Worm (Caenorhabditis elegans) whole organism, L1 larva: ENCODE measurements around the gene alh-9.

Experiments
- elt-2 ChIP-seq: sonication (generic microtip); optimal IDR thresholded peaks from 2 replicates; lab custom pipeline; 2016; ENCODE audit warnings: missing genetic modification characterization, mild to moderate bottlenecking, inconsistent platforms, missing compliant biosample characterization, missing genetic modification reagents
- lin-39 ChIP-seq: fragments of 150-350 bp; optimal IDR thresholded peaks from 2 replicates; lab custom pipeline; 2014; ENCODE audit warnings: missing biosample characterization, missing genetic modification reagents, missing genetic modification characterization
- nhr-12 ChIP-seq: sonication (generic microtip); optimal IDR thresholded peaks from 2 replicates; lab custom pipeline; 2017; ENCODE audit warnings: missing biosample characterization, missing genetic modification characterization
- nhr-90 ChIP-seq: sonication (generic microtip); optimal IDR thresholded peaks from 2 replicates; lab custom pipeline; 2016; ENCODE audit warnings: mild to moderate bottlenecking, missing genetic modification characterization, missing compliant biosample characterization; ENCODE audit not compliant: poor library complexity
- sox-4 ChIP-seq: sonication (generic microtip); optimal IDR thresholded peaks from 2 replicates; lab custom pipeline; 2016; ENCODE audit warnings: missing genetic modification characterization, missing compliant biosample characterization
- sup-37 ChIP-seq: fragments of 200-800 bp; sonication (Bioruptor generic); optimal IDR thresholded peaks from 2 replicates; lab custom pipeline; 2018; ENCODE audit warnings: mild to moderate bottlenecking, missing genetic modification characterization, missing compliant biosample characterization

- TF ChIP-seq lin-39 (tag; lab: Kevin White, UChicago) (no peak), elt-2 (tag; lab: Kevin White, UChicago) (no peak), nhr-12 (tag; lab: Kevin White, UChicago) (no peak), sox-4 (no peak), nhr-90 (no peak), sup-37 (GFP tag; lab: Kevin White, UChicago) (no peak)
Observed at ce11 chrIII:5811957-5812356, 43.9 kb upstream of the alh-9 start.
